Worm (Caenorhabditis elegans): ENCODE data around the gene C27D8.4.

DNA sequence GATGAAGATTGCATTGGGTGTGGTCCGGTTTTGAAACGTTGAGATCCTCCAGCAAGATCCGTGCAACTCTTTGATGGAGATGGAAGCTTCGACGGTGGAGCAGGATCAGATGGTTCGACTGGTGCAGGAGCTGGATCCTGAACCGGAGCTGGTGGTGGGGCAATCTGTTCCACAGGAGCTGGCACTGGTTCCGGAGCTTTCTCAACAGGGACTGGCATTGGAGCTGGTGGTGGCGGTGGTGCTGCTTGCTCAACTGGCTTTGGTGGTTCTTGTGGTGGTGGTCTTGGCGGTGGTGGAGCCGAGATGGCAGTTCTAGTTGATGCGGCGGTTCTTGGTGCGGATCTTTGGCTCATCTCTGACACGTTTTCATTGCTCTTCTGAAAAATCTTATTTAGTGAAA lies 39.8 kb downstream of the C27D8.4 start:
- TF ChIP-seq nhr-237 (tag; optimal IDR thresholded peaks at IDR 0.05) (no peak), elt-1 (tag; optimal IDR thresholded peaks at IDR 0.05; ENCODE audit: borderline replicate concordance, insufficient read depth) (no peak), snpc-4 (tag; optimal IDR thresholded peaks at IDR 0.05) (no peak), bed-3 (GFP tag; optimal IDR thresholded peaks at IDR 0.05) (no peak), ceh-43 (GFP tag; optimal IDR thresholded peaks at IDR 0.05) (no peak), M03D4.4 (tag; optimal IDR thresholded peaks at IDR 0.05) (no peak), nhr-2 (tag; optimal IDR thresholded peaks at IDR 0.05) (no peak), ceh-83 (GFP tag; optimal IDR thresholded peaks at IDR 0.05) (no peak), mep-1 (tag; optimal IDR thresholded peaks at IDR 0.05) (no peak), nhr-76 (tag; optimal IDR thresholded peaks at IDR 0.05) (no peak), unc-39 (tag; optimal IDR thresholded peaks at IDR 0.05) (no peak)
